ENCODE assay signal across 2 fruit fly cellular contexts in the genomic region with DNA sequence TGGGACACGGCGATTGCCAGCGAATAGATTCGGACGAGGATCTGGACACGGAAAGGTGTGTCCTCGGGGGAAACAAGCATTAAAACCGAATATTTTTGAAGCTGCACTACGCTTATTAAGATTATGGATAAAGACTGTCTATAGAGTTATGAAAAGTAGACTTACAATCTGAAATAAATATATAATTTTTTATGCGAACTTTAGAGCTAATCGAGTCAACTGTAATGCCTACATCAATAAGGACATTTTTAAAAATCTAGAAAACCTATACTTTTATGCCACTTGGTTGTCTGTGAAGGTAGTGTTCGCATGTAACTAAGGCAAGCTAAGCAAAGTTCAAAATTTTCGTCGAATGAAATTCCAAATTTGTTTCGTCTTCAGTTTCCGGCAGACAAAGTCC.
TF ChIP-seq lines count a peak whose summit lies in the region.

TSS of gene CG31178 (plus strand) at position 301 of the 400 bp plus-strand sequence.

- TF ChIP-seq CTCF in whole organism, embryonic (GFP tag; optimal IDR thresholded peaks at IDR 0.05; lab: Kevin White, UChicago) = no peak

TF ChIP-seq in whole organism, adult, 20 proteins besides CTCF, POLR2A, EP300 and RAD21:
- TF ChIP-seq CG7101 (tag; optimal IDR thresholded peaks at IDR 0.05; lab: Kevin White, UChicago) (no peak), kay (GFP tag; lab: Kevin White, UChicago; ENCODE audit: borderline replicate concordance) (peak; percentile 34)

TF ChIP-seq in whole organism, embryonic, 481 proteins besides CTCF, POLR2A, EP300 and RAD21:
- no peak for TF ChIP-seq CG30431 (GFP tag; optimal IDR thresholded peaks at IDR 0.05; lab: Kevin White, UChicago)
- no peak for TF ChIP-seq CG14860 (GFP tag; IDR thresholded peaks at IDR 0.05; lab: Robert Waterston, UW; ENCODE audit: partially characterized antibody)
- TF ChIP-seq Myb (GFP tag; optimal IDR thresholded peaks at IDR 0.05; lab: Kevin White, UChicago) = no peak
- TF ChIP-seq kah (GFP tag; optimal IDR thresholded peaks at IDR 0.05; lab: Kevin White, UChicago) = no peak
- no peak for TF ChIP-seq Ets97D (GFP tag; optimal IDR thresholded peaks at IDR 0.05; lab: Kevin White, UChicago)
- TF ChIP-seq Ets65A (GFP tag; lab: Kevin White, UChicago) = peak; percentile 28
- TF ChIP-seq gsb-n (tag; optimal IDR thresholded peaks at IDR 0.05; lab: Kevin White, UChicago) = no peak
- TF ChIP-seq Dip2 (GFP tag; IDR thresholded peaks at IDR 0.05; lab: Robert Waterston, UW) = no peak

Comparison
In these comparisons a context has a peak if more than half of its experiments do, and no peak if none do; other contexts are left out.
1. Of the 1 proteins assayed by ChIP-seq in both whole organism, embryonic and whole organism, adult: peak only in whole organism, embryonic: none; only in whole organism, adult: kay; in both: none; in neither: 0.